Fruit fly (Drosophila melanogaster) whole organism, embryonic: ENCODE data around the gene mib2.

Experiments
- CG10321 ChIP-seq: fragments of 200-800 bp; sonication (Bioruptor generic); IDR thresholded peaks from 2 replicates; pipeline ENCODE4 v1.3.6; 2022; ENCODE audit warnings: missing biosample characterization, missing genetic modification characterization
- CG10366 ChIP-seq: fragments of 200-800 bp; sonication (Bioruptor generic); IDR thresholded peaks from 2 replicates; pipeline ENCODE4 v1.3.6; 2022; ENCODE audit warnings: missing biosample characterization, missing genetic modification characterization
- CG11093 ChIP-seq: fragments of 200-800 bp; sonication (Bioruptor generic); IDR thresholded peaks from 3 replicates; pipeline ENCODE4 v1.3.6; 2022; ENCODE audit warnings: missing biosample characterization, missing genetic modification characterization
- CG13894 ChIP-seq: fragments of 200-800 bp; sonication (Bioruptor generic); optimal IDR thresholded peaks from 3 replicates; lab custom pipeline; 2018; ENCODE audit warnings: missing biosample characterization, mild to moderate bottlenecking, missing genetic modification characterization, moderate library complexity
- CG14860 ChIP-seq: fragments of 200-800 bp; sonication (Bioruptor generic); IDR thresholded peaks from 3 replicates; pipeline ENCODE4 v1.3.6; 2022; ENCODE audit warnings: missing biosample characterization, missing genetic modification characterization; ENCODE audit not compliant: partially characterized antibody
- CG15601 ChIP-seq: fragments of 200-800 bp; sonication (Bioruptor generic); optimal IDR thresholded peaks from 3 replicates; lab custom pipeline; 2019; ENCODE audit warnings: missing biosample characterization, mild to moderate bottlenecking, missing genetic modification characterization, moderate library complexity
- CG17186 ChIP-seq: fragments of 200-800 bp; sonication (Bioruptor generic); optimal IDR thresholded peaks from 3 replicates; lab custom pipeline; 2017; ENCODE audit warnings: missing biosample characterization, missing genetic modification reagents, missing genetic modification characterization
- CG17612 ChIP-seq: fragments of 200-800 bp; sonication (Bioruptor generic); IDR thresholded peaks from 2 replicates; pipeline ENCODE4 v1.3.6; 2022; ENCODE audit warnings: missing biosample characterization, missing genetic modification characterization
- CG1792 ChIP-seq: fragments of 200-800 bp; sonication (Bioruptor generic); optimal IDR thresholded peaks from 2 replicates; lab custom pipeline; 2016; ENCODE audit warnings: missing biosample characterization, missing genetic modification characterization
- CG18599 ChIP-seq: fragments of 200-800 bp; sonication (Bioruptor generic); optimal IDR thresholded peaks from 3 replicates; lab custom pipeline; 2017; ENCODE audit warnings: missing biosample characterization, missing genetic modification characterization, mild to moderate bottlenecking, moderate library complexity, missing genetic modification reagents
- CG2889 ChIP-seq: fragments of 200-800 bp; sonication (Bioruptor generic); IDR thresholded peaks from 3 replicates; pipeline ENCODE4 v1.3.6; 2022; ENCODE audit warnings: missing biosample characterization, missing genetic modification characterization
- CG31224 ChIP-seq: fragments of 200-800 bp; sonication (Bioruptor generic); IDR thresholded peaks from 2 replicates; pipeline ENCODE4 v1.3.6; 2022; ENCODE audit warnings: missing biosample characterization, missing genetic modification characterization
- CG4360 ChIP-seq: fragments of 200-800 bp; sonication (Bioruptor generic); IDR thresholded peaks from 2 replicates; pipeline ENCODE4 v1.3.6; 2022; ENCODE audit warnings: missing biosample characterization, missing genetic modification characterization
- CG6813 ChIP-seq: fragments of 200-800 bp; sonication (Bioruptor generic); optimal IDR thresholded peaks from 2 replicates; lab custom pipeline; 2017; ENCODE audit warnings: missing biosample characterization, missing genetic modification characterization, mild to moderate bottlenecking, moderate library complexity, missing genetic modification reagents
- CkIIα-i1 ChIP-seq: fragments of 200-800 bp; sonication (Bioruptor generic); IDR thresholded peaks from 2 replicates; pipeline ENCODE4 v1.3.6; 2022; ENCODE audit warnings: missing biosample characterization, missing genetic modification characterization
- Deaf1 ChIP-seq: fragments of 200-800 bp; optimal IDR thresholded peaks from 3 replicates; lab custom pipeline; 2019; ENCODE audit warnings: missing biosample characterization, mild to moderate bottlenecking, missing genetic modification characterization, moderate library complexity
- Fer1 ChIP-seq: fragments of 200-800 bp; sonication (Bioruptor generic); optimal IDR thresholded peaks from 2 replicates; lab custom pipeline; 2017; ENCODE audit warnings: missing biosample characterization, mild to moderate bottlenecking, missing genetic modification characterization
- HHEX ChIP-seq: fragments of 200-800 bp; sonication (Bioruptor generic); optimal IDR thresholded peaks from 3 replicates; lab custom pipeline; 2017; ENCODE audit warnings: missing biosample characterization, mild to moderate bottlenecking, missing genetic modification characterization, missing genetic modification reagents
- HLH54F ChIP-seq: fragments of 200-800 bp; sonication (Bioruptor generic); optimal IDR thresholded peaks from 3 replicates; lab custom pipeline; 2016; ENCODE audit warnings: missing biosample characterization, missing genetic modification characterization
- Hey ChIP-seq: fragments of 200-800 bp; sonication (Bioruptor generic); optimal IDR thresholded peaks from 3 replicates; lab custom pipeline; 2018; ENCODE audit warnings: missing biosample characterization, mild to moderate bottlenecking, missing genetic modification characterization
- HmgZ ChIP-seq: fragments of 200-800 bp; sonication (Bioruptor generic); optimal IDR thresholded peaks from 2 replicates; lab custom pipeline; 2018; ENCODE audit warnings: missing biosample characterization, mild to moderate bottlenecking, missing genetic modification characterization
- Hsf ChIP-seq: fragments of 200-800 bp; sonication (Bioruptor generic); optimal IDR thresholded peaks from 3 replicates; lab custom pipeline; 2016; ENCODE audit warnings: missing biosample characterization, missing genetic modification characterization
- NfI ChIP-seq: fragments of 200-800 bp; sonication (Bioruptor generic); optimal IDR thresholded peaks from 3 replicates; lab custom pipeline; 2018; ENCODE audit warnings: missing biosample characterization, mild to moderate bottlenecking, missing genetic modification characterization, moderate library complexity
- Rx ChIP-seq: fragments of 200-800 bp; sonication (Bioruptor generic); IDR thresholded peaks from 2 replicates; pipeline ENCODE4 v1.3.6; 2022; ENCODE audit warnings: missing biosample characterization, missing genetic modification characterization
- amos ChIP-seq: fragments of 200-800 bp; sonication (Bioruptor generic); IDR thresholded peaks from 2 replicates; pipeline ENCODE4 v1.3.6; 2022; ENCODE audit warnings: missing biosample characterization, missing genetic modification characterization; ENCODE audit not compliant: partially characterized antibody
- ash1 ChIP-seq: fragments of 200-800 bp; sonication (Bioruptor generic); optimal IDR thresholded peaks from 2 replicates; lab custom pipeline; 2018; ENCODE audit warnings: missing biosample characterization, mild to moderate bottlenecking, missing genetic modification characterization
- bigmax ChIP-seq: fragments of 200-800 bp; sonication (Bioruptor generic); optimal IDR thresholded peaks from 2 replicates; lab custom pipeline; 2018; ENCODE audit warnings: missing biosample characterization, mild to moderate bottlenecking, missing genetic modification characterization
- chinmo ChIP-seq: fragments of 200-800 bp; sonication (Bioruptor generic); IDR thresholded peaks from 4 replicates; pipeline ENCODE4 v1.3.6; 2022; ENCODE audit warnings: missing biosample characterization, missing genetic modification characterization; ENCODE audit not compliant: partially characterized antibody
- chm ChIP-seq: fragments of 200-800 bp; sonication (Bioruptor generic); IDR thresholded peaks from 2 replicates; pipeline ENCODE4 v1.3.6; 2022; ENCODE audit warnings: missing biosample characterization, missing genetic modification characterization
- crol ChIP-seq: fragments of 200-800 bp; sonication (Bioruptor generic); IDR thresholded peaks from 2 replicates; pipeline ENCODE4 v1.3.6; 2022; ENCODE audit warnings: missing biosample characterization, missing genetic modification characterization
- dmrt99B ChIP-seq: fragments of 200-800 bp; sonication (Bioruptor generic); optimal IDR thresholded peaks from 2 replicates; lab custom pipeline; 2018; ENCODE audit warnings: missing biosample characterization, mild to moderate bottlenecking, missing genetic modification characterization, moderate library complexity
- fd102C ChIP-seq: fragments of 200-800 bp; sonication (Bioruptor generic); optimal IDR thresholded peaks from 2 replicates; lab custom pipeline; 2018; ENCODE audit warnings: missing biosample characterization, mild to moderate bottlenecking, missing genetic modification characterization, moderate library complexity
- ftz-f1 ChIP-seq: fragments of 200-800 bp; sonication (Bioruptor generic); optimal IDR thresholded peaks from 2 replicates; lab custom pipeline; 2016; ENCODE audit warnings: missing biosample characterization, missing genetic modification characterization
- fu2 ChIP-seq: fragments of 200-800 bp; sonication (Bioruptor generic); optimal IDR thresholded peaks from 2 replicates; lab custom pipeline; 2016; ENCODE audit warnings: missing biosample characterization, missing genetic modification characterization
- gem ChIP-seq: fragments of 200-800 bp; sonication (Bioruptor generic); optimal IDR thresholded peaks from 2 replicates; lab custom pipeline; 2019; ENCODE audit warnings: missing biosample characterization, mild to moderate bottlenecking, missing genetic modification characterization, moderate library complexity
- hkb ChIP-seq, 2 experiments: fragments of 200-800 bp in 1 of 2; fragments of >200 bp in 1 of 2; sonication (Bioruptor generic) in 1 of 2; IDR thresholded peaks in 1 of 2; optimal IDR thresholded peaks in 1 of 2; 2 replicates each; pipeline versions ENCODE4 v1.3.6 to Lab custom; 2017 to 2022; ENCODE audit warnings: missing biosample characterization in 1 of 2, missing genetic modification characterization in 1 of 2
- insv ChIP-seq, 2 experiments: fragments of 200-800 bp; sonication (Bioruptor generic); optimal IDR thresholded peaks; 3 replicates each; lab custom pipeline; 2016 to 2018; ENCODE audit warnings: missing biosample characterization in 2 of 2, missing genetic modification characterization in 2 of 2
- jigr1 ChIP-seq: fragments of 200-800 bp; sonication (Bioruptor generic); IDR thresholded peaks from 3 replicates; pipeline ENCODE4 v1.3.6; 2022; ENCODE audit warnings: missing biosample characterization, missing genetic modification characterization
- knrl ChIP-seq: fragments of 200-800 bp; sonication (Bioruptor generic); IDR thresholded peaks from 3 replicates; pipeline ENCODE4 v1.3.6; 2022; ENCODE audit warnings: missing biosample characterization, missing genetic modification characterization; ENCODE audit not compliant: partially characterized antibody
- lab ChIP-seq: fragments of 200-800 bp; sonication (Bioruptor generic); optimal IDR thresholded peaks from 3 replicates; lab custom pipeline; 2017; ENCODE audit warnings: missing biosample characterization, missing genetic modification characterization, mild to moderate bottlenecking, moderate library complexity, missing genetic modification reagents
- mirr ChIP-seq: fragments of 200-800 bp; sonication (Bioruptor generic); optimal IDR thresholded peaks from 3 replicates; lab custom pipeline; 2018; ENCODE audit warnings: missing biosample characterization, mild to moderate bottlenecking, missing genetic modification characterization
- sd ChIP-seq: fragments of 200-800 bp; sonication (Bioruptor generic); optimal IDR thresholded peaks from 3 replicates; lab custom pipeline; 2018; ENCODE audit warnings: missing biosample characterization, mild to moderate bottlenecking, missing genetic modification characterization, moderate library complexity
- seq ChIP-seq: fragments of 200-800 bp; sonication (Bioruptor generic); IDR thresholded peaks from 2 replicates; pipeline ENCODE4 v1.3.6; 2022; ENCODE audit warnings: missing biosample characterization, missing genetic modification characterization
- slbo ChIP-seq: fragments of 200-800 bp; sonication (Bioruptor generic); IDR thresholded peaks from 2 replicates; pipeline ENCODE4 v1.3.6; 2022; ENCODE audit warnings: missing biosample characterization, missing genetic modification characterization
- sr ChIP-seq: fragments of 200-800 bp; sonication (Bioruptor generic); IDR thresholded peaks from 3 replicates; pipeline ENCODE4 v1.3.6; 2022; ENCODE audit warnings: missing biosample characterization, missing genetic modification characterization
- tx ChIP-seq: fragments of 200-800 bp; sonication (Bioruptor generic); optimal IDR thresholded peaks from 2 replicates; lab custom pipeline; 2016; ENCODE audit warnings: missing biosample characterization, missing genetic modification characterization

Gene mib2

DNA sequence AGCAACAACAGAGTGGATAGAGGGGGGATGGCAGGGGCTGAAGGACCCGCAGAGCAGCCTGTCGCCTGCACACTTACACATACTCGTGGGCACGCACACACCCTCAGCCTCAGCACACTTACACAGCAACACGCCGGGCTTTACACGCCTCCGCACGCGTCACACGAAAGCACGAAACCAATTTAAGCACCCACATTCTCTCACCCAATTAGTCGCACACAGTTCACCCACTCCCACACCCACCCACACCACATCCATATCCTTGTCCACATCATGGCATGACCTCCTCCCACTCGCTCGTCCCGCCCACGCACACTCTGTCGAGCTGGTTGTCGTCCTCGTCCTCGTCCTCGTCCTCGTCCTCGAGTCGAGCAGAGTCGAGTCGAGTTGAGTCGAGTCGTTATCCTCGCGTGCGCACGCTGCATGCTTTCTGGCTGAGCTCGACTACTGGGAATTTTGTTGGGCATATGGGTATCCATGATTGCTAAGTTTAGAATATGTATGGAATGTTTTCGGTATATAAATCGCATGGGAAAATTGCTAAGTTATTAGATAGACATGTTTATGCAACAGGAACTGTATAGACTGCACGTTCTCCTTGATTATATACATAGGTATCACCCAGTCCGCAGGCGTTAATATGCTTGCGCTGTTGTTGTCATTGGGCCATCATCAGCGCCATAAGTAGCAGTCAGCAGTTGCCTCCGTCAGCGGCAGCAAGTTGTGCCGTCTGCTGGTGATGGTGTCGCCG lies 22.2 kb upstream of the mib2 start (continued):
- peak; percentile 21; the same call in 1 of the 2 replicates for TF ChIP-seq CG10321 (GFP tag; lab: Robert Waterston, UW)
- TF ChIP-seq CG6813, result peak; percentile 70
- peak; percentile 92 for TF ChIP-seq lab
- peak; percentile 96 for TF ChIP-seq CG18599 (GFP tag; lab: Kevin White, UChicago)
- no peak for TF ChIP-seq fd102C (GFP tag; lab: Kevin White, UChicago)
- peak; percentile 82 for TF ChIP-seq seq (GFP tag; lab: Robert Waterston, UW)
- TF ChIP-seq CG14860 (GFP tag; lab: Robert Waterston, UW), result no peak
- 0 out of 2 replicates have a peak, but pooled peaks have one; percentile 23 for TF ChIP-seq CG17612 (GFP tag; lab: Robert Waterston, UW)
- TF ChIP-seq fu2 (GFP tag; lab: Kevin White, UChicago), result peak; percentile 76
- TF ChIP-seq slbo, result peak; percentile 93
- peak; percentile 71 for TF ChIP-seq CG1792 (GFP tag; lab: Kevin White, UChicago)
- TF ChIP-seq jigr1, result peak; percentile 68; the same call in 2 of the 3 replicates
- peak; percentile 64 for TF ChIP-seq sd (tag; lab: Kevin White, UChicago)
- TF ChIP-seq, all 482 proteins: peak for 370

DNA sequence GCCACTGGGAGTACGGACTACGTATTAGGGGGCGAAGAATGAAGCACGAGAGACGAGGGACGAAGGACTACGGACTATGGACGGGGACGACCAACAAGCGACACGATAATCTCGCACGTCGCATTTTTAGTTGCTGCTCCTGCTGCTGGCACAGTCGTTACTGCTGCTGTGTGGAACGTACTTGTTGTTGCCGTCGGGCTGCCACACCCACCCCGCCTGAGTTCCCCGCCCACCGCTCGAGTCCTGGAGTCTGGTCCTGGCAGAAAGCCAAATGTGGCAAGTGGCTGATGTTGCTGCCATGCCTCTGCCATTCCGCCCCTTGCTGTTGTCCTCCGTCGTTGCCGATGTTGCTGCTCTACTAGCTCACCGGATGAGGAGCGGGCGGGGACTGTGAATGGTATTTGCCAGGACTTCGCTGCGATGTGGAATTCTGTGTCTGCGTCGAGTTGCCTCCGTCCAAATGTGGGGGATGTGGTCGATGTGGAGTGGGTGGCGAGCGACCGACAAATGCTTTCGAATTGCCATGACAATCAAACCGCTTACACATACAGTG lies 21.4 kb upstream of the mib2 start:
- no peak for TF ChIP-seq chm (GFP tag; lab: Robert Waterston, UW)
- TF ChIP-seq Rx (GFP tag; lab: Robert Waterston, UW), result no peak
- no peak for TF ChIP-seq Fer1 (GFP tag; lab: Kevin White, UChicago)
- no peak for TF ChIP-seq HHEX (GFP tag; lab: Kevin White, UChicago)
- no peak for TF ChIP-seq insv (GFP tag; optimal IDR thresholded peaks at IDR 0.05; lab: Kevin White, UChicago)
- TF ChIP-seq crol, result peak; percentile 73
- TF ChIP-seq Hsf, result no peak
- no peak for TF ChIP-seq dmrt99B
- no peak for TF ChIP-seq HmgZ
- no peak for TF ChIP-seq CG17186 (GFP tag; lab: Kevin White, UChicago)
- TF ChIP-seq CG4360, result 0 out of 2 replicates have a peak, but pooled peaks have one; percentile 17
- TF ChIP-seq CG11093, result no peak
- peak; percentile 63 for TF ChIP-seq mirr
- 0 out of 4 replicates have a peak, but pooled peaks have one; percentile 40 for TF ChIP-seq chinmo (GFP tag; lab: Robert Waterston, UW)
- no peak for TF ChIP-seq knrl
- no peak for TF ChIP-seq CG10366 (GFP tag; lab: Robert Waterston, UW)
- TF ChIP-seq sd (tag; lab: Kevin White, UChicago), result peak; percentile 56
- TF ChIP-seq NfI (GFP tag; lab: Kevin White, UChicago), result peak; percentile 20
- no peak for TF ChIP-seq ftz-f1
- no peak for TF ChIP-seq CG2889
- TF ChIP-seq CG31224 (GFP tag; lab: Robert Waterston, UW), result no peak
- TF ChIP-seq HLH54F (GFP tag; lab: Kevin White, UChicago), result no peak
- TF ChIP-seq CG13894, result peak; percentile 41
- TF ChIP-seq Deaf1, result peak; percentile 42
- TF ChIP-seq tx, result no peak
- TF ChIP-seq ash1 (GFP tag; lab: Kevin White, UChicago), result no peak
- TF ChIP-seq amos (GFP tag; lab: Robert Waterston, UW), result no peak
- TF ChIP-seq gem (tag; lab: Kevin White, UChicago), result no peak
- no peak for TF ChIP-seq CkIIα-i1 (GFP tag; lab: Robert Waterston, UW)
- TF ChIP-seq sr (GFP tag; lab: Robert Waterston, UW), result no peak
- TF ChIP-seq CG15601, result no peak
- no peak for TF ChIP-seq CG14860 (GFP tag; lab: Robert Waterston, UW)
- peak; percentile 88 for TF ChIP-seq Hey (tag; lab: Kevin White, UChicago)
- no peak for TF ChIP-seq hkb (optimal IDR thresholded peaks at IDR 0.05; lab: Kevin White, UChicago)
- no peak for TF ChIP-seq hkb (GFP tag; IDR thresholded peaks at IDR 0.05; lab: Robert Waterston, UW)
- TF ChIP-seq bigmax (GFP tag; lab: Kevin White, UChicago), result no peak
